Worm (Caenorhabditis elegans) whole organism, mixed stage, embryonic: ENCODE measurements around the gene trpp-11.

ENCODE experiments used
- bed-3 ChIP-seq: fragments of 200-800 bp; sonication (Bioruptor generic); optimal IDR thresholded peaks from 3 replicates; lab custom pipeline; 2018; ENCODE audit warnings: mild to moderate bottlenecking, missing genetic modification characterization, moderate library complexity, missing compliant biosample characterization
- cnd-1 ChIP-seq: fragments of 200-800 bp; sonication (Bioruptor generic); optimal IDR thresholded peaks from 2 replicates; lab custom pipeline; 2018; ENCODE audit warnings: mild to moderate bottlenecking, missing genetic modification characterization, missing compliant biosample characterization
- drap-1 ChIP-seq: fragments of 200-800 bp; sonication (Bioruptor generic); optimal IDR thresholded peaks from 3 replicates; lab custom pipeline; 2018; ENCODE audit warnings: mild to moderate bottlenecking, missing genetic modification characterization, missing compliant biosample characterization
- elt-1 ChIP-seq: sonication (generic microtip); optimal IDR thresholded peaks from 2 replicates; lab custom pipeline; 2017; ENCODE audit warnings: missing genetic modification characterization, mild to moderate bottlenecking, missing compliant biosample characterization, antibody characterized with exemption, moderate library complexity, borderline replicate concordance; ENCODE audit not compliant: insufficient read depth
- flh-1 ChIP-seq: fragments of 200-800 bp; sonication (Bioruptor generic); optimal IDR thresholded peaks from 2 replicates; lab custom pipeline; 2018; ENCODE audit warnings: mild to moderate bottlenecking, missing genetic modification characterization, moderate library complexity, missing compliant biosample characterization
- lsy-2 ChIP-seq: fragments of 150-350 bp; optimal IDR thresholded peaks from 2 replicates; lab custom pipeline; 2014; ENCODE audit warnings: missing biosample characterization, missing genetic modification characterization
- mab-5 ChIP-seq: fragments of 150-350 bp; optimal IDR thresholded peaks from 2 replicates; lab custom pipeline; 2014; ENCODE audit warnings: missing biosample characterization, missing genetic modification characterization
- nhr-12 ChIP-seq: fragments of 150-350 bp; optimal IDR thresholded peaks from 2 replicates; lab custom pipeline; 2014; ENCODE audit warnings: missing biosample characterization, missing genetic modification characterization
- nhr-28 ChIP-seq: fragments of 150-350 bp; optimal IDR thresholded peaks from 2 replicates; lab custom pipeline; 2014; ENCODE audit warnings: missing biosample characterization, missing genetic modification characterization
- nhr-76 ChIP-seq: sonication (generic microtip); optimal IDR thresholded peaks from 2 replicates; lab custom pipeline; 2017; ENCODE audit warnings: missing biosample characterization, missing genetic modification characterization
- pha-4 ChIP-seq: fragments of 150-350 bp; optimal IDR thresholded peaks from 2 replicates; lab custom pipeline; 2018; ENCODE audit warnings: missing biosample characterization, missing genetic modification reagents, missing genetic modification characterization
- snpc-4 ChIP-seq: fragments of 150-350 bp; optimal IDR thresholded peaks from 2 replicates; lab custom pipeline; 2014; ENCODE audit warnings: missing biosample characterization, missing genetic modification characterization
- unc-62 ChIP-seq: fragments of 150-350 bp; optimal IDR thresholded peaks from 2 replicates; lab custom pipeline; 2014; ENCODE audit warnings: missing biosample characterization, missing genetic modification reagents, missing genetic modification characterization
- ztf-11 ChIP-seq: fragments of 150-350 bp; optimal IDR thresholded peaks from 2 replicates; lab custom pipeline; 2014; ENCODE audit warnings: missing biosample characterization, missing genetic modification characterization

DNA sequence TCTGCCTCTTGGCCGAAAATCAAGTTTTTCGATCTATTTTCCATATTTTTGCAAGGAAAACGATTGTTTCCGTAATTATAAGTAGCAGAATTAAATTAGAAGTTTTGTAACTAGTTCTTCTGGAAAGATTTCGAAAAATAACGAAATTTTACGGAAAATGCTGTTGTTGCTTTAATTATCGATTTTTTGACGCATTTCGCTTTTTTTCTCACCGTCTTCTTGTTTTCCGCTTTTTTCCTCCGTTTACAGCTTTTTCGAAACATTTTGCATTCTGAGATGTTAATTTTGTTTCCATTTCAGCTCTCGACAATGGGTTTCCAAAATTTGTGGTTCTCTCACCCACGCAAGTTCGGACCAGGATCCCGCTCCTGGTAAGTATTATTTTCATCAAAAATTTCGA lies 936 bp upstream of the trpp-11 start, which contains the start of gene rps-29:
- no peak for TF ChIP-seq unc-62 (GFP tag; lab: Kevin White, UChicago)
- TF ChIP-seq pha-4 = no peak
- TF ChIP-seq elt-1 (tag; lab: Kevin White, UChicago) = no peak
- TF ChIP-seq nhr-76 (tag; lab: Kevin White, UChicago) = no peak
- TF ChIP-seq nhr-12 (tag; lab: Kevin White, UChicago) = no peak
- TF ChIP-seq nhr-28 (tag; lab: Kevin White, UChicago) = no peak
- no peak for TF ChIP-seq ztf-11 (tag; lab: Kevin White, UChicago)
- no peak for TF ChIP-seq bed-3 (GFP tag; lab: Kevin White, UChicago)
- TF ChIP-seq snpc-4 (tag; lab: Kevin White, UChicago) = no peak
- TF ChIP-seq lsy-2 (tag; lab: Kevin White, UChicago) = no peak
- TF ChIP-seq flh-1 (GFP tag; lab: Kevin White, UChicago) = no peak
- TF ChIP-seq drap-1 (GFP tag; lab: Kevin White, UChicago) = no peak
- no peak for TF ChIP-seq mab-5 (tag; lab: Kevin White, UChicago)
- no peak for TF ChIP-seq cnd-1
